Worm (Caenorhabditis elegans) whole organism, young adult: Measurements from ENCODE around the gene T03D3.5.

Experiments
- Y67H2A.10 ChIP-seq: fragments of 200-800 bp; sonication (Bioruptor generic); conservative IDR thresholded peaks from 2 replicates; pipeline ENCODE4 v1.3.6; 2022; ENCODE audit warnings: missing genetic modification reagents, missing genetic modification characterization, missing compliant biosample characterization
- nfya-2 ChIP-seq: fragments of 200-800 bp; sonication (Bioruptor generic); IDR thresholded peaks from 2 replicates; pipeline ENCODE4 v1.3.6; 2022; ENCODE audit warnings: missing genetic modification reagents, missing genetic modification characterization, missing compliant biosample characterization
- somi-1 ChIP-seq: fragments of 200-800 bp; sonication (Bioruptor generic); optimal IDR thresholded peaks from 2 replicates; lab custom pipeline; 2018; ENCODE audit warnings: mild to moderate bottlenecking, missing genetic modification characterization, missing compliant biosample characterization

ce11 chrV:2845771-2846170, 19.1 kb upstream of the T03D3.5 start, which contains the start of gene srj-44:
- TF ChIP-seq somi-1 (GFP tag; lab: Kevin White, UChicago) (no peak), nfya-2 (no peak), Y67H2A.10 (no peak)
